Fruit fly (Drosophila melanogaster) whole organism, embryonic: ENCODE data around the gene Aasdh.

Experiments
- Atf3 ChIP-seq: fragments of 200-800 bp; sonication (Bioruptor generic); optimal IDR thresholded peaks from 3 replicates; lab custom pipeline; 2016; ENCODE audit warnings: missing biosample characterization, missing genetic modification characterization
- Bteb2 ChIP-seq: fragments of 200-800 bp; sonication (Bioruptor generic); optimal IDR thresholded peaks from 2 replicates; lab custom pipeline; 2016; ENCODE audit warnings: missing biosample characterization, missing genetic modification characterization
- CG10959 ChIP-seq: fragments of 200-800 bp; sonication (Bioruptor generic); IDR thresholded peaks from 2 replicates; pipeline ENCODE4 v1.3.6; 2022; ENCODE audit warnings: missing biosample characterization, missing genetic modification characterization
- CG11560 ChIP-seq: fragments of 200-800 bp; sonication (Bioruptor generic); IDR thresholded peaks from 3 replicates; pipeline ENCODE4 v1.3.6; 2022; ENCODE audit warnings: missing biosample characterization, missing genetic modification characterization
- CG14860 ChIP-seq: fragments of 200-800 bp; sonication (Bioruptor generic); IDR thresholded peaks from 3 replicates; pipeline ENCODE4 v1.3.6; 2022; ENCODE audit warnings: missing biosample characterization, missing genetic modification characterization; ENCODE audit not compliant: partially characterized antibody
- CG15479 ChIP-seq: fragments of 200-800 bp; sonication (Bioruptor generic); optimal IDR thresholded peaks from 3 replicates; lab custom pipeline; 2019; ENCODE audit warnings: missing biosample characterization, mild to moderate bottlenecking, missing genetic modification characterization, moderate library complexity
- CG1647 ChIP-seq: fragments of 200-800 bp; sonication (Bioruptor generic); optimal IDR thresholded peaks from 3 replicates; lab custom pipeline; 2016; ENCODE audit warnings: missing biosample characterization, missing genetic modification characterization
- CG16863 ChIP-seq: fragments of 200-800 bp; sonication (Bioruptor generic); optimal IDR thresholded peaks from 3 replicates; lab custom pipeline; 2016; ENCODE audit warnings: missing biosample characterization, missing genetic modification characterization
- CG17912 ChIP-seq: fragments of 200-800 bp; sonication (Bioruptor generic); optimal IDR thresholded peaks from 2 replicates; lab custom pipeline; 2018; ENCODE audit warnings: missing biosample characterization, mild to moderate bottlenecking, missing genetic modification characterization
- CG18011 ChIP-seq: fragments of 200-800 bp; sonication (Bioruptor generic); optimal IDR thresholded peaks from 2 replicates; lab custom pipeline; 2017; ENCODE audit warnings: missing biosample characterization, missing genetic modification characterization, mild to moderate bottlenecking, moderate library complexity, missing genotype
- CG2116 ChIP-seq: fragments of 200-800 bp; sonication (Bioruptor generic); optimal IDR thresholded peaks from 3 replicates; lab custom pipeline; 2018; ENCODE audit warnings: missing biosample characterization, mild to moderate bottlenecking, missing genetic modification characterization
- CG34224 ChIP-seq: fragments of 200-800 bp; sonication (Bioruptor generic); IDR thresholded peaks from 3 replicates; pipeline ENCODE4 v1.3.6; 2022; ENCODE audit warnings: missing biosample characterization, missing genetic modification characterization; ENCODE audit not compliant: partially characterized antibody
- CG34376 ChIP-seq: fragments of 200-800 bp; sonication (Bioruptor generic); optimal IDR thresholded peaks from 2 replicates; lab custom pipeline; 2018; ENCODE audit warnings: missing biosample characterization, mild to moderate bottlenecking, missing genetic modification characterization
- CG3838 ChIP-seq: fragments of 200-800 bp; sonication (Bioruptor generic); optimal IDR thresholded peaks from 3 replicates; lab custom pipeline; 2016; ENCODE audit warnings: missing biosample characterization, missing genetic modification characterization
- CG4820 ChIP-seq: fragments of 200-800 bp; sonication (Bioruptor generic); optimal IDR thresholded peaks from 3 replicates; lab custom pipeline; 2016; ENCODE audit warnings: missing biosample characterization, missing genetic modification characterization
- CG6813 ChIP-seq: fragments of 200-800 bp; sonication (Bioruptor generic); optimal IDR thresholded peaks from 2 replicates; lab custom pipeline; 2017; ENCODE audit warnings: missing biosample characterization, missing genetic modification characterization, mild to moderate bottlenecking, moderate library complexity, missing genetic modification reagents
- CG8089 ChIP-seq: fragments of 200-800 bp; sonication (Bioruptor generic); optimal IDR thresholded peaks from 3 replicates; lab custom pipeline; 2016; ENCODE audit warnings: missing biosample characterization, missing genetic modification characterization
- Dfd ChIP-seq, 2 experiments: fragments of >200 bp; optimal IDR thresholded peaks; 2 replicates each; lab custom pipeline; 2017; ENCODE audit warnings: missing biosample characterization in 2 of 2, missing genetic modification characterization in 2 of 2
- Eip74EF ChIP-seq, 2 experiments: fragments of 200-800 bp in 1 of 2; fragments of >200 bp in 1 of 2; sonication (Bioruptor generic) in 1 of 2; optimal IDR thresholded peaks; 2 replicates each; lab custom pipeline; 2017 to 2019; ENCODE audit warnings: missing biosample characterization in 2 of 2, missing genetic modification characterization in 2 of 2, mild to moderate bottlenecking in 1 of 2, moderate library complexity in 1 of 2
- Elba2 ChIP-seq: fragments of 200-800 bp; sonication (Bioruptor generic); optimal IDR thresholded peaks from 3 replicates; lab custom pipeline; 2016; ENCODE audit warnings: missing biosample characterization, missing genetic modification characterization
- Gug ChIP-seq: fragments of 200-800 bp; sonication (Bioruptor generic); IDR thresholded peaks from 4 replicates; pipeline ENCODE4 v1.3.6; 2022; ENCODE audit warnings: missing biosample characterization, missing genetic modification characterization
- H2.0 ChIP-seq: fragments of 200-800 bp; sonication (Bioruptor generic); IDR thresholded peaks from 2 replicates; pipeline ENCODE4 v1.3.6; 2022; ENCODE audit warnings: missing biosample characterization, missing genetic modification characterization
- HLHmδ ChIP-seq: fragments of 200-800 bp; sonication (Bioruptor generic); optimal IDR thresholded peaks from 2 replicates; lab custom pipeline; 2018; ENCODE audit warnings: missing biosample characterization, mild to moderate bottlenecking, missing genetic modification characterization, moderate library complexity
- Hr3 ChIP-seq: fragments of 200-800 bp; sonication (Bioruptor generic); optimal IDR thresholded peaks from 3 replicates; lab custom pipeline; 2016; ENCODE audit warnings: missing biosample characterization, missing genetic modification characterization
- Mad ChIP-seq: fragments of 200-800 bp; sonication (Bioruptor generic); optimal IDR thresholded peaks from 2 replicates; lab custom pipeline; 2016; ENCODE audit warnings: missing biosample characterization, missing genetic modification characterization
- Med ChIP-seq: fragments of 200-800 bp; sonication (Bioruptor generic); peaks from one replicate; lab custom pipeline; 2016; ENCODE audit warnings: missing biosample characterization, missing genetic modification characterization, mild to moderate bottlenecking, inconsistent platforms, moderate library complexity
- Meics ChIP-seq: fragments of 200-800 bp; sonication (Bioruptor generic); optimal IDR thresholded peaks from 2 replicates; lab custom pipeline; 2017; ENCODE audit warnings: missing biosample characterization, mild to moderate bottlenecking, missing genetic modification characterization
- NK7.1 ChIP-seq: fragments of 200-800 bp; sonication (Bioruptor generic); optimal IDR thresholded peaks from 3 replicates; lab custom pipeline; 2016; ENCODE audit warnings: missing biosample characterization, missing genetic modification characterization
- Neu2 ChIP-seq: fragments of 200-800 bp; sonication (Bioruptor generic); optimal IDR thresholded peaks from 3 replicates; lab custom pipeline; 2016; ENCODE audit warnings: missing biosample characterization, missing genetic modification characterization, borderline replicate concordance
- Scr ChIP-seq: fragments of 200-800 bp; sonication (Bioruptor generic); IDR thresholded peaks from 2 replicates; pipeline ENCODE4 v1.3.6; 2022; ENCODE audit warnings: missing biosample characterization, missing genetic modification characterization; ENCODE audit not compliant: partially characterized antibody
- Sox100B ChIP-seq: fragments of 200-800 bp; sonication (Bioruptor generic); optimal IDR thresholded peaks from 3 replicates; lab custom pipeline; 2018; ENCODE audit warnings: missing biosample characterization, mild to moderate bottlenecking, missing genetic modification characterization
- Taf1 ChIP-seq: fragments of 200-800 bp; sonication (Bioruptor generic); IDR thresholded peaks from 2 replicates; pipeline ENCODE4 v1.3.6; 2022; ENCODE audit warnings: missing biosample characterization, missing genetic modification characterization
- Trl ChIP-seq, 3 experiments: fragments of >200 bp in 2 of 3; fragments of 200-800 bp in 1 of 3; sonication (Bioruptor generic) in 1 of 3; optimal IDR thresholded peaks; 2 replicates in 1 of 3; 3 replicates in 2 of 3; lab custom pipeline; 2016 to 2017; ENCODE audit warnings: missing biosample characterization in 1 of 3, missing genetic modification characterization in 1 of 3
- btn ChIP-seq: fragments of 200-800 bp; sonication (Bioruptor generic); optimal IDR thresholded peaks from 2 replicates; lab custom pipeline; 2016; ENCODE audit warnings: missing biosample characterization, missing genetic modification characterization
- chinmo ChIP-seq: fragments of 200-800 bp; sonication (Bioruptor generic); IDR thresholded peaks from 4 replicates; pipeline ENCODE4 v1.3.6; 2022; ENCODE audit warnings: missing biosample characterization, missing genetic modification characterization; ENCODE audit not compliant: partially characterized antibody
- da ChIP-seq: fragments of 200-800 bp; sonication (Bioruptor generic); optimal IDR thresholded peaks from 2 replicates; lab custom pipeline; 2016; ENCODE audit warnings: missing biosample characterization, missing genetic modification characterization
- dmrt99B ChIP-seq: fragments of 200-800 bp; sonication (Bioruptor generic); optimal IDR thresholded peaks from 2 replicates; lab custom pipeline; 2018; ENCODE audit warnings: missing biosample characterization, mild to moderate bottlenecking, missing genetic modification characterization, moderate library complexity
- gce ChIP-seq: fragments of 200-800 bp; sonication (Bioruptor generic); IDR thresholded peaks from 3 replicates; pipeline ENCODE4 v1.3.6; 2022; ENCODE audit warnings: missing biosample characterization, missing genetic modification characterization
- gsb-n ChIP-seq: fragments of 200-800 bp; sonication (Bioruptor generic); optimal IDR thresholded peaks from 3 replicates; lab custom pipeline; 2018; ENCODE audit warnings: missing biosample characterization, mild to moderate bottlenecking, missing genetic modification characterization
- luna ChIP-seq: fragments of 200-800 bp; sonication (Bioruptor generic); optimal IDR thresholded peaks from 2 replicates; lab custom pipeline; 2016; ENCODE audit warnings: missing biosample characterization, missing genetic modification characterization
- rib ChIP-seq: fragments of 200-800 bp; sonication (Bioruptor generic); IDR thresholded peaks from 2 replicates; pipeline ENCODE4 v1.3.6; 2022; ENCODE audit warnings: missing biosample characterization, missing genetic modification characterization
- sd ChIP-seq: fragments of 200-800 bp; sonication (Bioruptor generic); optimal IDR thresholded peaks from 3 replicates; lab custom pipeline; 2018; ENCODE audit warnings: missing biosample characterization, mild to moderate bottlenecking, missing genetic modification characterization, moderate library complexity
- sens ChIP-seq: fragments of 200-800 bp; sonication (Bioruptor generic); peaks from one replicate; lab custom pipeline; 2016; ENCODE audit warnings: missing biosample characterization, missing genetic modification characterization
- tin ChIP-seq: fragments of 200-800 bp; sonication (Bioruptor generic); optimal IDR thresholded peaks from 3 replicates; lab custom pipeline; 2016; ENCODE audit warnings: missing biosample characterization, missing genetic modification characterization
- tll ChIP-seq, 2 experiments: fragments of 200-800 bp in 1 of 2; fragments of >200 bp in 1 of 2; sonication (Bioruptor generic) in 1 of 2; optimal IDR thresholded peaks; 2 replicates each; lab custom pipeline; 2017 to 2019; ENCODE audit warnings: missing biosample characterization in 2 of 2, missing genetic modification characterization in 2 of 2, mild to moderate bottlenecking in 1 of 2, moderate library complexity in 1 of 2
- vvl ChIP-seq: fragments of 200-800 bp; sonication (Bioruptor generic); IDR thresholded peaks from 2 replicates; pipeline ENCODE4 v1.3.6; 2022; ENCODE audit warnings: missing biosample characterization, missing genetic modification characterization
- zen2 ChIP-seq: fragments of 200-800 bp; sonication (Bioruptor generic); IDR thresholded peaks from 3 replicates; pipeline ENCODE4 v1.3.6; 2022; ENCODE audit warnings: missing biosample characterization, missing genetic modification characterization; ENCODE audit not compliant: partially characterized antibody
- zf30C ChIP-seq: fragments of 200-800 bp; sonication (Bioruptor generic); optimal IDR thresholded peaks from 3 replicates; lab custom pipeline; 2018; ENCODE audit warnings: missing biosample characterization, mild to moderate bottlenecking, missing genetic modification characterization
- zfh1 ChIP-seq: fragments of 200-800 bp; sonication (Bioruptor generic); IDR thresholded peaks from 3 replicates; pipeline ENCODE4 v1.3.6; 2022; ENCODE audit warnings: missing biosample characterization, missing genetic modification characterization

The Aasdh gene

DNA sequence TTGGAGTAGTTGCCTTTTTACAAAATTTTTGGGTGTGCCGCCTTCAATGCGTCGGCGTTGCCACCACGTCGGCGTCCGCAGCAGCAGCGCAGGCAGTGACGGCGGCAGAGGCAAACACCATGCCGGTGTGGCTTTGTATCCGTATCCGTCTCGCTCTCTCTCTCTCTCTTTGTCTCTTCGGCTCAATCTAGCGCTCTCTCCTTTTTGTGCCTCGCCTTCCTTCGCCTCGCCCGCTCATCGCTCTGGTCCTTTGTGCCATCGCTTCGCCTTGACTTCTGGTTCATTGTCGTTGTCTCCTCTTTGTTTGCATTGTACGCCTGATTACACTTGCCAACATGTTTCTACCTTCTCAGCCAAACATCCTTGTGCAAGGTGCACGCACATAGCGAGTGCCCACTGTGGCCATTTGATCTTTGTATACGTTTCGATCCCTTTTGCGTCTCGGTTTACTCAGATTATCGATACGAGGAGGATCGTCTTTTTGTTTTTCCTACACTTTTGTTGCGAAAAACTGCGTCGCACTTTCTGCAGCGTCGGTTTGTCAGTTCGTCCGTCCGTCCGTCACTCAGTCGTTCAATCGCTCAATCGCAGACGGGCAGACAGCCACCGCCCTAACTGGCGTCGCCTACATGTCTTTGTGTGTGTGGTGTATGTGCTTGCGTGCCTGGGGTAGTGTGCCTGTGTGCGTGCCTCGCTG lies 32.9 kb downstream of the Aasdh start (continued):
- TF ChIP-seq dmrt99B (tag; lab: Kevin White, UChicago) (no peak), CG3838 (no peak), CG11560 (tag; lab: Robert Waterston, UW) (no peak), CG10959 (GFP tag; lab: Robert Waterston, UW) (no peak), CG34224 (GFP tag; lab: Robert Waterston, UW) (no peak), CG17912 (GFP tag; lab: Kevin White, UChicago) (no peak), chinmo (0 out of 4 replicates have a peak, but pooled peaks have one; percentile 16), Mad (GFP tag; lab: Kevin White, UChicago) (no peak), Sox100B (GFP tag; lab: Kevin White, UChicago) (no peak), zfh1 (GFP tag; lab: Robert Waterston, UW) (0 out of 3 replicates have a peak, but pooled peaks have one; percentile 2), Bteb2 (no peak), rib (GFP tag; lab: Robert Waterston, UW) (0 out of 2 replicates have a peak, but pooled peaks have one; percentile 12), H2.0 (no peak), Neu2 (GFP tag; lab: Kevin White, UChicago) (no peak), HLHmδ (GFP tag; lab: Kevin White, UChicago) (peak; percentile 58), da (no peak), luna (GFP tag; lab: Kevin White, UChicago) (no peak), Trl (optimal IDR thresholded peaks at IDR 0.05; lab: Kevin White, UChicago) (peak; percentile 73 to 90), Trl (GFP tag; optimal IDR thresholded peaks at IDR 0.05; lab: Kevin White, UChicago) (peak; percentile 50), Meics (peak; percentile 36), Dfd (GFP tag; optimal IDR thresholded peaks at IDR 0.05; lab: Kevin White, UChicago) (no peak), tin (GFP tag; lab: Kevin White, UChicago) (peak; percentile 5), Scr (no peak), CG4820 (GFP tag; lab: Kevin White, UChicago) (no peak), btn (GFP tag; lab: Kevin White, UChicago) (peak; percentile 29), vvl (GFP tag; lab: Robert Waterston, UW) (no peak), Taf1 (no peak), CG15479 (GFP tag; lab: Kevin White, UChicago) (peak; percentile 100), CG14860 (GFP tag; lab: Robert Waterston, UW) (no peak), sens (peak; percentile 72), CG6813 (GFP tag; lab: Kevin White, UChicago) (peak; percentile 4), CG34376 (GFP tag; lab: Kevin White, UChicago) (no peak), Med (GFP tag; lab: Kevin White, UChicago) (peak; percentile 80), Atf3 (no peak), tll (GFP tag; optimal IDR thresholded peaks at IDR 0.05; lab: Kevin White, UChicago) (peak in 1 of 2 experiments; percentile 99), CG1647 (no peak), CG8089 (no peak), Elba2 (GFP tag; lab: Kevin White, UChicago) (no peak), CG2116 (GFP tag; lab: Kevin White, UChicago) (peak; percentile 14), zf30C (GFP tag; lab: Kevin White, UChicago) (no peak), gsb-n (tag; lab: Kevin White, UChicago) (no peak), sd (tag; lab: Kevin White, UChicago) (no peak), zen2 (GFP tag; lab: Robert Waterston, UW) (no peak), Gug (GFP tag; lab: Robert Waterston, UW) (no peak), gce (GFP tag; lab: Robert Waterston, UW) (0 out of 3 replicates have a peak, but pooled peaks have one; percentile 39), Hr3 (GFP tag; lab: Kevin White, UChicago) (no peak), CG18011 (GFP tag; lab: Kevin White, UChicago) (no peak), CG16863 (no peak), Eip74EF (GFP tag; optimal IDR thresholded peaks at IDR 0.05; lab: Kevin White, UChicago) (no peak), NK7.1 (GFP tag; lab: Kevin White, UChicago) (no peak)
